Fruit fly (Drosophila melanogaster): ENCODE results near the gene CG12576.

The CG12576 gene

dm6 chrX:22510776-22511175, 28.6 kb upstream of the CG12576 start:
- TF ChIP-seq dl (GFP tag; optimal IDR thresholded peaks at IDR 0.05; ENCODE audit: insufficient read depth in 1 of 2, partially characterized antibody in 2 of 2) (no peak), woc (GFP tag; optimal IDR thresholded peaks at IDR 0.05) (no peak), Rel (GFP tag; optimal IDR thresholded peaks at IDR 0.05) (no peak), Rel (tag; optimal IDR thresholded peaks at IDR 0.05) (no peak), psq (GFP tag; optimal IDR thresholded peaks at IDR 0.05) (no peak), dsf (GFP tag; optimal IDR thresholded peaks at IDR 0.05; ENCODE audit: borderline replicate concordance) (no peak), Myc (optimal IDR thresholded peaks at IDR 0.05) (no peak), pan (optimal IDR thresholded peaks at IDR 0.05) (no peak), Dif (GFP tag; optimal IDR thresholded peaks at IDR 0.05; ENCODE audit: partially characterized antibody) (no peak), rgr (GFP tag; optimal IDR thresholded peaks at IDR 0.05) (no peak), br (GFP tag; optimal IDR thresholded peaks at IDR 0.05) (no peak), OdsH (GFP tag; optimal IDR thresholded peaks at IDR 0.05) (no peak)

- no peak for TF ChIP-seq CG9705 (GFP tag; optimal IDR thresholded peaks at IDR 0.05)
- TF ChIP-seq brk (GFP tag; optimal IDR thresholded peaks at IDR 0.05), result no peak
- TF ChIP-seq Abd-B (GFP tag; optimal IDR thresholded peaks at IDR 0.05), result no peak
- TF ChIP-seq foxo (GFP tag; optimal IDR thresholded peaks at IDR 0.05), result no peak
- no peak for TF ChIP-seq Rel (GFP tag; optimal IDR thresholded peaks at IDR 0.05)
- no peak for TF ChIP-seq Rel (tag; optimal IDR thresholded peaks at IDR 0.05)
- TF ChIP-seq br (GFP tag; optimal IDR thresholded peaks at IDR 0.05), result no peak
- TF ChIP-seq usp (GFP tag; optimal IDR thresholded peaks at IDR 0.05), result no peak
These were observed 26.9 kb upstream of the CG12576 start for dm6 chrX:22509085-22509484.

- TF ChIP-seq Sp1 (GFP tag; optimal IDR thresholded peaks at IDR 0.05) (no peak), lola (GFP tag; optimal IDR thresholded peaks at IDR 0.05) (no peak), CrebA (GFP tag; optimal IDR thresholded peaks at IDR 0.05; ENCODE audit: borderline replicate concordance) (no peak)
These were observed 20.1 kb upstream of the CG12576 start for dm6 chrX:22502225-22502624.

dm6 chrX:22499557-22499956, 17.4 kb upstream of the CG12576 start:
- no peak for TF ChIP-seq tai (GFP tag; optimal IDR thresholded peaks at IDR 0.05)
- TF ChIP-seq foxo (GFP tag; optimal IDR thresholded peaks at IDR 0.05), result no peak
- TF ChIP-seq dmrt93B (GFP tag; optimal IDR thresholded peaks at IDR 0.05), result no peak
- no peak for TF ChIP-seq h (GFP tag; optimal IDR thresholded peaks at IDR 0.05)
- TF ChIP-seq jim (GFP tag; optimal IDR thresholded peaks at IDR 0.05), result no peak
- TF ChIP-seq Hr78 (GFP tag; optimal IDR thresholded peaks at IDR 0.05), result no peak
- TF ChIP-seq woc (GFP tag; optimal IDR thresholded peaks at IDR 0.05), result no peak
- no peak for TF ChIP-seq Hnf4 (GFP tag; optimal IDR thresholded peaks at IDR 0.05)
- TF ChIP-seq lola (GFP tag; optimal IDR thresholded peaks at IDR 0.05), result no peak
- no peak for TF ChIP-seq fru (GFP tag; optimal IDR thresholded peaks at IDR 0.05)
- no peak for TF ChIP-seq CG32264 (GFP tag; optimal IDR thresholded peaks at IDR 0.05)

dm6 chrX:22491028-22491769, 9.0 kb upstream of the CG12576 start:
- TF ChIP-seq dsf (GFP tag; optimal IDR thresholded peaks at IDR 0.05; ENCODE audit: borderline replicate concordance) (no peak), Rel (GFP tag; optimal IDR thresholded peaks at IDR 0.05) (no peak), Rel (tag; optimal IDR thresholded peaks at IDR 0.05) (no peak), h (GFP tag; optimal IDR thresholded peaks at IDR 0.05) (no peak), foxo (GFP tag; optimal IDR thresholded peaks at IDR 0.05) (peak in 1 of 2 experiments; percentile 70), Dfd (GFP tag; optimal IDR thresholded peaks at IDR 0.05) (no peak), Myc (optimal IDR thresholded peaks at IDR 0.05) (no peak), Hnf4 (GFP tag; optimal IDR thresholded peaks at IDR 0.05) (no peak), Abd-B (GFP tag; optimal IDR thresholded peaks at IDR 0.05) (no peak), sv (GFP tag; optimal IDR thresholded peaks at IDR 0.05) (peak; percentile 25), Hr83 (GFP tag; optimal IDR thresholded peaks at IDR 0.05; ENCODE audit: poor library complexity, severe bottlenecking) (peak; percentile 53), psq (GFP tag; optimal IDR thresholded peaks at IDR 0.05) (peak; percentile 65), dmrt93B (GFP tag; optimal IDR thresholded peaks at IDR 0.05) (peak; percentile 64), Jra (GFP tag; optimal IDR thresholded peaks at IDR 0.05) (no peak), usp (GFP tag; optimal IDR thresholded peaks at IDR 0.05) (no peak), ey (GFP tag; optimal IDR thresholded peaks at IDR 0.05) (no peak), N (GFP tag; optimal IDR thresholded peaks at IDR 0.05) (no peak), br (GFP tag; optimal IDR thresholded peaks at IDR 0.05) (peak; percentile 3), HLH106 (tag; optimal IDR thresholded peaks at IDR 0.05) (peak; percentile 63), jim (GFP tag; optimal IDR thresholded peaks at IDR 0.05) (no peak), dl (GFP tag; optimal IDR thresholded peaks at IDR 0.05; ENCODE audit: insufficient read depth in 1 of 2, partially characterized antibody in 2 of 2) (no peak), Dif (GFP tag; optimal IDR thresholded peaks at IDR 0.05; ENCODE audit: partially characterized antibody) (peak; percentile 58), pan (optimal IDR thresholded peaks at IDR 0.05) (no peak), fru (GFP tag; optimal IDR thresholded peaks at IDR 0.05) (no peak), Mio (GFP tag; optimal IDR thresholded peaks at IDR 0.05) (no peak), tai (GFP tag; optimal IDR thresholded peaks at IDR 0.05) (peak; percentile 3), Vsx2 (GFP tag; optimal IDR thresholded peaks at IDR 0.05; ENCODE audit: partially characterized antibody) (no peak), lola (GFP tag; optimal IDR thresholded peaks at IDR 0.05) (no peak), woc (GFP tag; optimal IDR thresholded peaks at IDR 0.05) (peak; percentile 13), brk (GFP tag; optimal IDR thresholded peaks at IDR 0.05) (no peak), CG9705 (GFP tag; optimal IDR thresholded peaks at IDR 0.05) (peak; percentile 8), CrebA (GFP tag; optimal IDR thresholded peaks at IDR 0.05; ENCODE audit: borderline replicate concordance) (no peak), OdsH (GFP tag; optimal IDR thresholded peaks at IDR 0.05) (peak; percentile 54), CG32264 (GFP tag; optimal IDR thresholded peaks at IDR 0.05) (no peak), rgr (GFP tag; optimal IDR thresholded peaks at IDR 0.05) (peak; percentile 51)
